Worm (Caenorhabditis elegans): Measurements from ENCODE around the gene F27C8.3.

The F27C8.3 gene

ce11 chrIV:9618015-9618414 is 22.3 kb upstream of the F27C8.3 start:
- TF ChIP-seq lin-39 (tag; optimal IDR thresholded peaks at IDR 0.05) (no peak), crh-2 (tag; optimal IDR thresholded peaks at IDR 0.05) (no peak), sem-4 (tag; optimal IDR thresholded peaks at IDR 0.05) (no peak), elt-1 (tag; optimal IDR thresholded peaks at IDR 0.05) (peak; percentile 77), nhr-23 (tag; optimal IDR thresholded peaks at IDR 0.05) (peak; percentile 84), C34F6.9 (tag; optimal IDR thresholded peaks at IDR 0.05) (no peak), dmd-4 (tag; optimal IDR thresholded peaks at IDR 0.05) (no peak), ceh-16 (tag; optimal IDR thresholded peaks at IDR 0.05) (peak; percentile 49), nhr-11 (tag; optimal IDR thresholded peaks at IDR 0.05) (no peak), nhr-25 (tag; optimal IDR thresholded peaks at IDR 0.05) (peak; percentile 48)

DNA sequence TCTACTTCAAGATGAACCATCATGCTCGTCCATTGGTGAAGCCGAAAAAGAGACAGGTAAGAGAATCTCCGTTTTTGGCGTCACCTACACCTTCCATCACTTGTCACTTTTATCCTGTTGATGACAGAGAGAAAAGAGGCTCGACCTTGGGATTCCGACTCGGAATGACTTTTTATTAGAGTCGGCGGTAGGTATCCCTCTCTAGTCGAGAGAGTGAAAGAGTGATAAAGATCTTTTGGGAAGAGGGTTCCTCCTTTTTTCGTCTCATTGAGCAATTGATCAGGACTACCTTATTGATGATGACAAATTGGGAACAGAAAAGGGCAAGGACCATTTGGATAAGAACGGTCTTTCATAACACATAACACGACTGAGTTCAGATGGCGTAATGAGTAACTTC is 21.7 kb upstream of the F27C8.3 start:
- TF ChIP-seq nhr-23 (tag; optimal IDR thresholded peaks at IDR 0.05), result peak; percentile 88
- no peak for TF ChIP-seq dmd-4 (tag; optimal IDR thresholded peaks at IDR 0.05)
- no peak for TF ChIP-seq gmeb-1 (tag; optimal IDR thresholded peaks at IDR 0.05)
- peak; percentile 25 for TF ChIP-seq ceh-16 (tag; optimal IDR thresholded peaks at IDR 0.05)
- no peak for TF ChIP-seq sma-9 (GFP tag; optimal IDR thresholded peaks at IDR 0.05)
- no peak for TF ChIP-seq sma-9 (tag; optimal IDR thresholded peaks at IDR 0.05)
- TF ChIP-seq nhr-129 (tag; optimal IDR thresholded peaks at IDR 0.05), result no peak
- TF ChIP-seq unc-39 (tag; optimal IDR thresholded peaks at IDR 0.05), result no peak
- TF ChIP-seq elt-1 (tag; optimal IDR thresholded peaks at IDR 0.05), result peak; percentile 85
- no peak for TF ChIP-seq ceh-82 (tag; optimal IDR thresholded peaks at IDR 0.05)
- no peak for TF ChIP-seq nhr-237 (tag; optimal IDR thresholded peaks at IDR 0.05)
- no peak for TF ChIP-seq F13H6.1 (tag; optimal IDR thresholded peaks at IDR 0.05)

- TF ChIP-seq fos-1 (tag; optimal IDR thresholded peaks at IDR 0.05), result no peak
- peak; percentile 98 for TF ChIP-seq ceh-16 (tag; optimal IDR thresholded peaks at IDR 0.05)
- no peak for TF ChIP-seq nhr-12 (tag; optimal IDR thresholded peaks at IDR 0.05)
- TF ChIP-seq ztf-1 (GFP tag; conservative IDR thresholded peaks at IDR 0.05), result no peak
- peak; percentile 86 for TF ChIP-seq egl-27 (tag; optimal IDR thresholded peaks at IDR 0.05)
- TF ChIP-seq unc-62 (GFP tag; optimal IDR thresholded peaks at IDR 0.05), result no peak
- TF ChIP-seq ztf-11 (tag; optimal IDR thresholded peaks at IDR 0.05), result no peak
- no peak for TF ChIP-seq mab-5 (tag; optimal IDR thresholded peaks at IDR 0.05)
- no peak for TF ChIP-seq lin-11 (tag; optimal IDR thresholded peaks at IDR 0.05)
- no peak for TF ChIP-seq nhr-11 (tag; optimal IDR thresholded peaks at IDR 0.05)
- no peak for TF ChIP-seq nhr-237 (tag; optimal IDR thresholded peaks at IDR 0.05)
- no peak for TF ChIP-seq F13H6.1 (tag; optimal IDR thresholded peaks at IDR 0.05)
- no peak for TF ChIP-seq lin-39 (tag; optimal IDR thresholded peaks at IDR 0.05)
- no peak for TF ChIP-seq nhr-77 (tag; optimal IDR thresholded peaks at IDR 0.05)
- no peak for TF ChIP-seq mdl-1 (tag; optimal IDR thresholded peaks at IDR 0.05)
- TF ChIP-seq elt-3 (tag; optimal IDR thresholded peaks at IDR 0.05), result no peak
- peak in 1 of 2 experiments; percentile 30 for TF ChIP-seq lsy-2 (tag; optimal IDR thresholded peaks at IDR 0.05)
- TF ChIP-seq nhr-25 (tag; optimal IDR thresholded peaks at IDR 0.05), result peak; percentile 84
- no peak for TF ChIP-seq dmd-4 (tag; optimal IDR thresholded peaks at IDR 0.05)
- peak; percentile 70 for TF ChIP-seq sem-4 (tag; optimal IDR thresholded peaks at IDR 0.05)
- TF ChIP-seq elt-1 (tag; optimal IDR thresholded peaks at IDR 0.05), result peak; percentile 100
- TF ChIP-seq lin-13 (GFP tag; optimal IDR thresholded peaks at IDR 0.05), result no peak
- no peak for TF ChIP-seq ztf-4 (tag; optimal IDR thresholded peaks at IDR 0.05)
- TF ChIP-seq crh-2 (tag; optimal IDR thresholded peaks at IDR 0.05), result peak; percentile 27
- no peak for TF ChIP-seq nhr-21 (tag; optimal IDR thresholded peaks at IDR 0.05)
- TF ChIP-seq sma-3 (GFP tag; optimal IDR thresholded peaks at IDR 0.05), result peak; percentile 31
- no peak for TF ChIP-seq Y55F3AM.14 (GFP tag; optimal IDR thresholded peaks at IDR 0.05)
- no peak for TF ChIP-seq unc-39 (tag; optimal IDR thresholded peaks at IDR 0.05)
- peak; percentile 94 for TF ChIP-seq sma-9 (GFP tag; optimal IDR thresholded peaks at IDR 0.05)
- no peak for TF ChIP-seq sma-9 (tag; optimal IDR thresholded peaks at IDR 0.05)
- no peak for TF ChIP-seq skn-1 (tag; optimal IDR thresholded peaks at IDR 0.05)
- no peak for TF ChIP-seq peb-1 (tag; optimal IDR thresholded peaks at IDR 0.05)
- TF ChIP-seq blmp-1 (tag; optimal IDR thresholded peaks at IDR 0.05; ENCODE audit: insufficient read depth), result peak; percentile 63
- TF ChIP-seq ZK546.5 (tag; optimal IDR thresholded peaks at IDR 0.05), result no peak
- TF ChIP-seq nhr-23 (tag; optimal IDR thresholded peaks at IDR 0.05), result peak; percentile 100
These were observed 19.8 kb upstream of the F27C8.3 start for ce11 chrIV:9615511-9615910.

All from whole organism, L2 larva.